Fruit fly (Drosophila melanogaster) S2 (cell line): ENCODE results near the gene CG11597.

Experiments used
- CG8478 ChIP-seq: fragments of >200 bp; optimal IDR thresholded peaks from 2 replicates; lab custom pipeline; 2018
- CTCF ChIP-seq, 2 experiments: fragments of >200 bp; optimal IDR thresholded peaks; 2 replicates each; lab custom pipeline; 2018

DNA sequence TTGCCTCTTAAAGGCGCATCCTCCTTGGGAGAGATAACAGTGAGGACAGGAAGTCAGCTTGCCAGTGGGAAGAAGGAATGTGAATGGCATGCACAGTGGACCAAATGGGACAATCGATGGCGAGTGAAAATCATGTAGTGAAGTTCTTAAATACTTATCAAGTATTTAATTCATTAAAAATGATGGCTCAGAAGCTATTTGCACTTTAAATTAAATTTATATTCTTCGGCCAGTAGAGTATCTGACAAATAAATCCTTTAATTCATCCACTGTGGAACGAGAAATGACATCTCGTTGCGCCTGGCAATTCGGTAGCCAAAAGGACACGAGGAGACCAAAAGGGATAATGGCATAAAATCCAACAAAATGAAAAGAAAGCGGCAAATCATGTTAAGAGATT lies 47.3 kb upstream of the CG11597 start:
- TF ChIP-seq CTCF (optimal IDR thresholded peaks at IDR 0.05; lab: Kevin White, UChicago) (no peak), CG8478 (lab: Kevin White, UChicago) (no peak)
